Fruit fly (Drosophila melanogaster) ovary, adult (tissue): Measurements from ENCODE around the gene pug.

Source experiments
- CG17801 ChIP-seq: fragments of 200-800 bp; optimal IDR thresholded peaks from 2 replicates; lab custom pipeline; 2019; ENCODE audit warnings: missing biosample characterization, mild to moderate bottlenecking, missing genetic modification characterization, moderate library complexity; ENCODE audit not compliant: partially characterized antibody

Gene pug

DNA sequence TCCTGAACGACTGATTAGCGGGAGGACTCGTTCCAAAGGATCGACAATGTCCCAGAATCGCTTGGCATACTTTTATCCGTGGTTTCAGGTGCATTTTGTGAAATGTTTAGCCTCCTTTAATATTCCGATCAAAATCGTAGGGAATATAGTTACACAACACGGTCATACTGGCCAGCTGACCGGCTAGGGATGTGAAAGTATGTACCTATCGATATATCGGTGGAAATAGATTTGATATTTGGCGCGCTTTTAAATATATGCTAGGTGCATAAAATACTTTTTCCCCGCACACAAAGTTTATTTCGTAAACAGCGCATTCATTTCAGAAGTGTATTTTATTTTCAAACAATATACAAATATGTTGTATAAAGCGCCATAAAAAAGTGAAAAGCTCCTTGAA lies 11.8 kb downstream of the pug start, which contains the start of gene CG31278:
Gene CG31278 (minus strand): TSS at position 172 of the 400 bp plus-strand sequence.
- no peak for TF ChIP-seq CG17801 (GFP tag; lab: Kevin White, UChicago)

DNA sequence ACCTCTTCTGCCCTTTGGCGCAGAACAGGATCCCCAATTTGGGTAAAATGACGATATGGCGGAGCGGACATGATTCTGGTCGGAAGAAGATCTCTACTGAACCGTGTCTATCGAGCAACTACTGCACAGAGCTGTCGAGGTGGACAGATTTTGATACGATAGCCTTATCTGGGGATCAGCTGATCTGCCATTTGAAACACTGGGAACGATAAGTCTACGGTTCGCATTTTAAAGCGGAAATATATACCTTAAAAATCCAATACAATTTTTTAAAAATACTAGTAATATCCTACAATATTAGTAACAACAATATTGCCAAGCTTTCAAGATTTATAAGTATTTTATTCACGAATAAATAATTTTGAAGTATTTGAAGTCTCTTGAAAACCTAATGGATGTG lies 12.9 kb downstream of the pug start, which contains the start of gene CG31373:
Gene CG31373 (minus strand): TSS at position 101 of the 400 bp plus-strand sequence.
- no peak for TF ChIP-seq CG17801 (GFP tag; lab: Kevin White, UChicago)

DNA sequence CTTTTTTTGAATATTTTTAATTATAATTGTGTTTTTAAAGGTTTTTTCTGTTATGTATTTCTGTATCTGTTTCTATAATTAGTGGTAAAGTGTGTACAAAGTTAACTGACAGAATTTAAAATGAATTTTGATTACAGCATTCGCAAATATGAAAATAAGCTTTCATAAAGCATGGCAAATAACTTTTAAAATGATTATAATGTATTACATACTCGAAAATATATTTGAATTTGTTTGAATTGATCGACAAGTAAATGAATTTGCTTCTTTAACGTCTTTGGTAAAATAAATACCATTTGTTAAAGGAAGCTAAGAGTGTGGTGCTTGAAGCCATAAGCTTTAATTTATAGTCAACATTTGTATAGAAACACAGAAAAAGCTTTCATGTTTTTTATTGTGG lies 14.8 kb downstream of the pug start, which contains the start of gene CG14689:
Gene CG14689 (minus strand): TSS at position 101 of the 400 bp plus-strand sequence.
- TF ChIP-seq CG17801 (GFP tag; lab: Kevin White, UChicago), result no peak

DNA sequence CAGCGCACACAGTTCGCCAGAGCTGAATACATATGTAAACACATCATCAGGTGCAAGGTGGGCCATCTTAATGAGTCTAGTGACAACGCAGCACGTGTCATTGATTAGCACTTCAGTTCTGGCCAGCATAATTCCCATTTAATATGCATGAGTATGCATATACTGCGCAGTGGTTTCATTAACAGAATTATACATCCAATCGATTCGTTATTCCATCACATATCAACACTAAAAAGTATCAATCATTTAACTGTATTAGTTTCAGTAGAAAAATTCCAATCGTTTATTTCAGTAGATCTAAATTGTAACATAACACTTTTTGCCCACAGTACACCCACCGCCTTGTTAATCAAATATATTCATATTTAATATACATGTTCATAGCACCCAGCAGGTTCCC lies 18.2 kb downstream of the pug start, which contains the start of gene CG4073:
Gene CG4073 (plus strand): TSS at position 301 of the 400 bp plus-strand sequence.
- no peak for TF ChIP-seq CG17801 (GFP tag; lab: Kevin White, UChicago)

DNA sequence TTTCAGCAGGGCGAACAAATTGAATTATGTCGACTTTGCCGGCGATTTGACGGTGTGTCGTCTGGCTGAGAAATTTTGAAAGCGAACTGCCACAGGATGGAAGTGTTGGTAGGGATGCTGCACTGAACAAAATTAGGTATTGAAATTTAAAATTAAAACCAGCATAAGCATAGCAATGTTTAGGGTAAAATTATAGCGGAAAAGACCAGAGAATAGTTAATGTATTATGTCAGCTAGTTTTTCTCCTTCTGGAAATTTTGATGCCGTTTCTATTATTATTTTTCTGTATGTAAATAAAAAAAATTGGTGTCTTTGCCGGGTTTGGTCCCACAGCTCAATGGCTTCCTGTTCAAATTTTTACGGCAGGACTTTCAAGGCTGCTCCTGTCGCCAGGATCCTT lies 30.4 kb downstream of the pug start:
- no peak for TF ChIP-seq CG17801 (GFP tag; lab: Kevin White, UChicago)

DNA sequence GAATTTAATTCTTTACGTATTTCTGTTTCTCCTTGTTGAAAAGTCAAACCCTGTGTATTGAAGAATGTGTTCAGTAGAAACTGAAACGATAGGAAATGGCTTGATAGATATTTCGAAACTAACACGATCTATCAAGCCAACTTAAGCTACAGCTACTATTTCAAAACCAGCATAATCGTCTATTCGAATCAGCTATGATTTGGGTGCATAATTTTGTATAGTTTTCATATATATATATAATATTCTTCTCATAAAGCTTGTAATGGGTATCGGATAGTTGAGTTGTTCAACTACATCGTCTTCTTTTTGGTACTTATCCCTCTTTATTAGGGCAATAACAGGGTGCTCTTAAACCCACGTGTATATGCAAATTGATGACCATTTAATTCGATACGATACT lies 39.5 kb downstream of the pug start, which contains the start of gene tomboy20:
Gene tomboy20 (minus strand): TSS at position 101 of the 400 bp plus-strand sequence.
- TF ChIP-seq CG17801 (GFP tag; lab: Kevin White, UChicago), result no peak

DNA sequence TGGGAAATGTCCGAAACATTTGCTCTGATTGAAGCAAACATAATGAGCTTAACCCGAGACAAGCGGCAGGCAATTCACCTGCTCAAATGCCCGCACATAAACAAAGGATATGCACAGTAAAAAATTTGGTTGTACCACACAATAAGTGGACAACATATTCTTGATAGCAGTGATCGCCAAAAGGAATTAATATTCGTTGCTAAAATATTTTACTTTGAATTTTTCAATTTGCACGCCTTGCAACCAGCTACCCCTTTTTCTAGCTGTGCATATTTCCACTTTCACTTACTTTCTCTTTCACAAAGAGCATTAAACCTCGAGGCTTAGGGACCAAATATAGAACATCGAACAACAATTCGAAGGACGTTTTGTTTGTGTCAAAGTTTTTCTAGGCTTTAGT lies 51.3 kb downstream of the pug start:
- no peak for TF ChIP-seq CG17801 (GFP tag; lab: Kevin White, UChicago)

DNA sequence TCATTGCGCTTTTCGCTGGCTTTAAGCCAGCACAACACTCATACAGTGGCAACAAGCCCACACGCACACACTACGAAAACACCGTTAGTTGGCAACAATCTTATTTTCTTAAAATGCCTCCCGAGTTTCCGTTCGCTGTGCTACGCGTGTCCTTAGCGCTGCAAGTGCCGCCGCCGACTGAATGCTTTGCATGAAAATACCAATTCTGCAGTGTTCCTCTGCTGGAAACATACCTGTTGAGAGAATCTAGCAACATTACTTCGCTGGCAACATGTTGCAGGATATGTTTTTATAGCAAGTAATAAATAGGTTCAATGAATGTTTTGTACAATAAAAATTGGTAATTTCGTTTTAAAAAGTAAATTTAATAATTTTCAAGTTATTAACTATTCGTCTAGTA lies 54.7 kb downstream of the pug start, which contains the start of gene TkR86C:
Gene TkR86C (minus strand): TSS at position 168 of the 400 bp plus-strand sequence.
- TF ChIP-seq CG17801 (GFP tag; lab: Kevin White, UChicago), result no peak
